Fruit fly (Drosophila melanogaster): ENCODE measurements around the gene Fdx2.
A peak's percentile ranks its signal among the peaks of the same experiment; 100 is the strongest.

Gene Fdx2

DNA sequence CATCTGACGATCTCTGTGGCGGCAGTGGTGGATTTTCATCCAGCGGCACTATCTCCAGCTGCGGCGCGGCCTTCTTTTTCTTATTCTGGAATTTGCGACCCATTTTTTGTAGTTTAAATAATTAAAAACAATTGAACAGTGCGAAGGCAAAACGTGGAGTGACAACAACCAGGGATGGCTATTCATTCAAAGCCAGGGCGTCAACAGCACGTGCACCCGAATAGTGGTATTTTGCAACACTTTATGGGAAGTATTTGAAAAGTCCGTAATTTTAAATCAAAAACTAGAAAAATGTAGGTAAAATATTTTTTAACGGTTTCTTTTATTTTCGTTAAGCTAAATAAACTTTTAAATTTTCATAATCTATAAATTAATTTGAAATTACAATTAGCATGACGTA lies 9.7 kb upstream of the Fdx2 start, which contains the start of gene CG11583 (continued):
- no peak for TF ChIP-seq HmgD (GFP tag; optimal IDR thresholded peaks at IDR 0.05)
- TF ChIP-seq CG11560 (tag; IDR thresholded peaks at IDR 0.05) = no peak
- no peak for TF ChIP-seq CG34224 (GFP tag; IDR thresholded peaks at IDR 0.05; ENCODE audit: partially characterized antibody)
- TF ChIP-seq Dip2 (GFP tag; IDR thresholded peaks at IDR 0.05) = no peak
- no peak for TF ChIP-seq dati (GFP tag; IDR thresholded peaks at IDR 0.05)
- peak; percentile 93 for TF ChIP-seq cwo (GFP tag; optimal IDR thresholded peaks at IDR 0.05)
- TF ChIP-seq pb (GFP tag; optimal IDR thresholded peaks at IDR 0.05) = no peak
- peak; percentile 51 for TF ChIP-seq CG3995 (GFP tag; optimal IDR thresholded peaks at IDR 0.05)
- TF ChIP-seq stc (GFP tag; IDR thresholded peaks at IDR 0.05) = no peak
- peak; percentile 93 for TF ChIP-seq Med (GFP tag)
- no peak for TF ChIP-seq Jarid2 (GFP tag; optimal IDR thresholded peaks at IDR 0.05)
- TF ChIP-seq ac (GFP tag; optimal IDR thresholded peaks at IDR 0.05) = no peak
- no peak for TF ChIP-seq lola (GFP tag; optimal IDR thresholded peaks at IDR 0.05)
- no peak for TF ChIP-seq wek (GFP tag; optimal IDR thresholded peaks at IDR 0.05)
- no peak for TF ChIP-seq esg (GFP tag; conservative IDR thresholded peaks at IDR 0.05)
- TF ChIP-seq CG12299 (tag; optimal IDR thresholded peaks at IDR 0.05) = no peak
- TF ChIP-seq zfh1 (GFP tag; IDR thresholded peaks at IDR 0.05) = no peak
- peak; percentile 24 for TF ChIP-seq CG4854 (GFP tag; optimal IDR thresholded peaks at IDR 0.05)
- no peak for TF ChIP-seq CG15073 (GFP tag; optimal IDR thresholded peaks at IDR 0.05)
- TF ChIP-seq D (optimal IDR thresholded peaks at IDR 0.05) = no peak
- no peak for TF ChIP-seq D (GFP tag; optimal IDR thresholded peaks at IDR 0.05)
- TF ChIP-seq CG5245 (GFP tag; optimal IDR thresholded peaks at IDR 0.05) = peak; percentile 15
- TF ChIP-seq tup (GFP tag; optimal IDR thresholded peaks at IDR 0.05) = no peak
- no peak for TF ChIP-seq CG9215 (GFP tag; IDR thresholded peaks at IDR 0.05)
- TF ChIP-seq dmrt99B (tag; optimal IDR thresholded peaks at IDR 0.05) = no peak
- no peak for TF ChIP-seq CG11504 (tag; optimal IDR thresholded peaks at IDR 0.05)
- TF ChIP-seq onecut (GFP tag; IDR thresholded peaks at IDR 0.05) = no peak
- TF ChIP-seq Xrp1 (GFP tag; IDR thresholded peaks at IDR 0.05) = peak; percentile 35; the same call in 1 of the 2 replicates
- TF ChIP-seq dan (GFP tag; IDR thresholded peaks at IDR 0.05) = no peak
- no peak for TF ChIP-seq CG4404 (GFP tag; IDR thresholded peaks at IDR 0.05)
- TF ChIP-seq Aef1 (GFP tag; IDR thresholded peaks at IDR 0.05) = no peak
- TF ChIP-seq CG15696 (tag; optimal IDR thresholded peaks at IDR 0.05) = no peak
- TF ChIP-seq fru (optimal IDR thresholded peaks at IDR 0.05) = no peak
- no peak for TF ChIP-seq CG1233 (GFP tag; optimal IDR thresholded peaks at IDR 0.05)
- peak; percentile 38 for TF ChIP-seq CG9609 (GFP tag; optimal IDR thresholded peaks at IDR 0.05)
- TF ChIP-seq CG33557 (GFP tag; optimal IDR thresholded peaks at IDR 0.05) = peak; percentile 13
- TF ChIP-seq gcm2 (GFP tag; optimal IDR thresholded peaks at IDR 0.05) = no peak
- no peak for TF ChIP-seq MTF-1 (GFP tag; optimal IDR thresholded peaks at IDR 0.05; ENCODE audit: borderline replicate concordance)
- peak; percentile 24 for TF ChIP-seq CG12942 (GFP tag; optimal IDR thresholded peaks at IDR 0.05)
- no peak for TF ChIP-seq Gsc (GFP tag; IDR thresholded peaks at IDR 0.05)
- TF ChIP-seq Sin3A (optimal IDR thresholded peaks at IDR 0.05) = peak; percentile 33
- TF ChIP-seq luna (GFP tag; optimal IDR thresholded peaks at IDR 0.05) = no peak
- no peak for TF ChIP-seq cas (GFP tag; IDR thresholded peaks at IDR 0.05)
- no peak for TF ChIP-seq CG11085 (GFP tag; IDR thresholded peaks at IDR 0.05)
- no peak for TF ChIP-seq pfk (GFP tag; optimal IDR thresholded peaks at IDR 0.05)
- no peak for TF ChIP-seq CG10321 (GFP tag; IDR thresholded peaks at IDR 0.05)
- TF ChIP-seq chm (GFP tag; IDR thresholded peaks at IDR 0.05) = no peak
- no peak for TF ChIP-seq fd64A (GFP tag; optimal IDR thresholded peaks at IDR 0.05)
- TF ChIP-seq CG2116 (GFP tag; optimal IDR thresholded peaks at IDR 0.05) = peak; percentile 23
- peak; percentile 73 for TF ChIP-seq gro (GFP tag; optimal IDR thresholded peaks at IDR 0.05)
- peak; percentile 14 for TF ChIP-seq repo (GFP tag; optimal IDR thresholded peaks at IDR 0.05)
- peak; percentile 83 for TF ChIP-seq MESR4 (GFP tag; optimal IDR thresholded peaks at IDR 0.05)
- TF ChIP-seq tll (GFP tag; optimal IDR thresholded peaks at IDR 0.05) = no peak
